Fruit fly (Drosophila melanogaster): ENCODE data around the gene Msp300.

DNA sequence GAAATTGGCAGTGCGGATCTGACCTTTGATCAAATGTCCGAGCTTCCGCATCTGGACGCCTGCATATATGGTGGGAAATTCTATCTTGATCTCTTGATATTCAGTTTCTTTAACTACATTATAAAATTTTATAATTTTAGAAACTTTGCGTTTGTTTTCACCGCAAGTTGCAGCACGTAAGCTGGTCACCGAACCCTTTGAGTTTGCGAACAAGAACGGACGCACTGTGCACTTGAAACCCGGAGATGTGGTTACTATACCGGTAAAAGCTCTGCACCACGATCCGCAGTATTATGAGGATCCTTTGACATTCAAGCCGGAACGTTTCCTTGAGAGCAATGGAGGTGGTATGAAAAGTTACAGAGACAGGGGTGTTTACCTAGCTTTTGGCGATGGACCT is 107.9 kb downstream of the Msp300 start:
- TF ChIP-seq CTCF (optimal IDR thresholded peaks at IDR 0.05), result no peak
- TF ChIP-seq CG8478 (optimal IDR thresholded peaks at IDR 0.05), result no peak

Data from S2 (cell line).